Worm (Caenorhabditis elegans): ENCODE measurements around the gene helq-1.

Gene helq-1

ce11 chrIII:535266-536107 lies 51.4 kb downstream of the helq-1 start (continued):
- no peak for TF ChIP-seq T20F7.1 (GFP tag; optimal IDR thresholded peaks at IDR 0.05)
- peak; percentile 74 for TF ChIP-seq lim-7 (GFP tag; IDR thresholded peaks at IDR 0.05)
- no peak for TF ChIP-seq ceh-44 (GFP tag; IDR thresholded peaks at IDR 0.05)
- no peak for TF ChIP-seq dpl-1 (GFP tag; optimal IDR thresholded peaks at IDR 0.05)
- peak; percentile 13 for TF ChIP-seq hlh-30 (tag; optimal IDR thresholded peaks at IDR 0.05; ENCODE audit: insufficient read depth)
- TF ChIP-seq dmd-6 (GFP tag; IDR thresholded peaks at IDR 0.05) = peak; percentile 84
- TF ChIP-seq dmd-9 (GFP tag; IDR thresholded peaks at IDR 0.05) = peak; percentile 54; the same call in 1 of the 2 replicates
- TF ChIP-seq ztf-11 (tag; optimal IDR thresholded peaks at IDR 0.05) = no peak
- TF ChIP-seq sdz-12 (GFP tag; optimal IDR thresholded peaks at IDR 0.05) = no peak
- no peak for TF ChIP-seq ceh-62 (tag; optimal IDR thresholded peaks at IDR 0.05)
- TF ChIP-seq saeg-2 (GFP tag; IDR thresholded peaks at IDR 0.05) = 0 out of 2 replicates have a peak, but pooled peaks have one; percentile 42
- no peak for TF ChIP-seq Y5F2A.4 (GFP tag; optimal IDR thresholded peaks at IDR 0.05)
- TF ChIP-seq fos-1 (tag; optimal IDR thresholded peaks at IDR 0.05) = no peak
- no peak for TF ChIP-seq zip-11 (GFP tag; IDR thresholded peaks at IDR 0.05)
- TF ChIP-seq arid-1 (GFP tag; conservative IDR thresholded peaks at IDR 0.05) = peak; percentile 55; the same call in 1 of the 2 replicates
- TF ChIP-seq R02D3.7 (tag; optimal IDR thresholded peaks at IDR 0.05) = no peak
- TF ChIP-seq mdl-1 (tag; optimal IDR thresholded peaks at IDR 0.05) = no peak
- TF ChIP-seq nhr-102 (tag; optimal IDR thresholded peaks at IDR 0.05) = peak; percentile 51
- TF ChIP-seq skn-1 (tag; optimal IDR thresholded peaks at IDR 0.05) = no peak
- TF ChIP-seq lir-3 (tag; optimal IDR thresholded peaks at IDR 0.05) = peak; percentile 56
- no peak for TF ChIP-seq set-16 (GFP tag; IDR thresholded peaks at IDR 0.05)
- TF ChIP-seq mes-2 (tag; optimal IDR thresholded peaks at IDR 0.05; ENCODE audit: poor library complexity, severe bottlenecking) = peak; percentile 55
- no peak for TF ChIP-seq ama-1 (optimal IDR thresholded peaks at IDR 0.05)
- TF ChIP-seq fkh-10 (GFP tag; optimal IDR thresholded peaks at IDR 0.05) = no peak
- TF ChIP-seq daf-16 (GFP tag; optimal IDR thresholded peaks at IDR 0.05) = peak in 1 of 2 experiments; percentile 80
- TF ChIP-seq daf-16 (tag; optimal IDR thresholded peaks at IDR 0.05) = peak; percentile 60
- TF ChIP-seq attf-4 (tag; optimal IDR thresholded peaks at IDR 0.05) = no peak
- no peak for TF ChIP-seq aha-1 (tag)
- 0 out of 2 replicates have a peak, but pooled peaks have one; percentile 54 for TF ChIP-seq madf-9 (GFP tag; conservative IDR thresholded peaks at IDR 0.05)
- no peak for TF ChIP-seq cey-2 (tag; optimal IDR thresholded peaks at IDR 0.05; ENCODE audit: borderline replicate concordance, insufficient read depth)
- peak in 1 of 2 experiments; percentile 49 for TF ChIP-seq lsy-2 (tag; optimal IDR thresholded peaks at IDR 0.05)
- TF ChIP-seq ctbp-1 (GFP tag; IDR thresholded peaks at IDR 0.05) = 0 out of 2 replicates have a peak, but pooled peaks have one; percentile 28
- TF ChIP-seq daf-19 (GFP tag; conservative IDR thresholded peaks at IDR 0.05) = no peak
- TF ChIP-seq pha-4 (GFP tag; IDR thresholded peaks at IDR 0.05) = peak; percentile 71; the same call in 1 of the 2 replicates
- TF ChIP-seq pha-4 (tag; optimal IDR thresholded peaks at IDR 0.05) = no peak
- TF ChIP-seq ZK337.2 (GFP tag; IDR thresholded peaks at IDR 0.05) = no peak
- no peak for TF ChIP-seq nhr-11 (tag; optimal IDR thresholded peaks at IDR 0.05)
- TF ChIP-seq nhr-10 (tag; optimal IDR thresholded peaks at IDR 0.05) = no peak
- TF ChIP-seq F26F4.8 (GFP tag; conservative IDR thresholded peaks at IDR 0.05) = no peak
- no peak for TF ChIP-seq zag-1 (tag; optimal IDR thresholded peaks at IDR 0.05)
- no peak for TF ChIP-seq lin-39 (tag; optimal IDR thresholded peaks at IDR 0.05)
- TF ChIP-seq nhr-111 (GFP tag; optimal IDR thresholded peaks at IDR 0.05) = no peak
- TF ChIP-seq php-3 (GFP tag; IDR thresholded peaks at IDR 0.05) = peak; percentile 88
- no peak for TF ChIP-seq jun-1 (tag; optimal IDR thresholded peaks at IDR 0.05)
- 0 out of 2 replicates have a peak, but pooled peaks have one; percentile 58 for TF ChIP-seq dmd-8 (GFP tag; IDR thresholded peaks at IDR 0.05)
- TF ChIP-seq F44E2.7 (GFP tag; IDR thresholded peaks at IDR 0.05) = no peak
- TF ChIP-seq hif-1 (tag; optimal IDR thresholded peaks at IDR 0.05) = no peak
- TF ChIP-seq gei-8 (GFP tag; optimal IDR thresholded peaks at IDR 0.05) = no peak
- TF ChIP-seq lin-1 (GFP tag; IDR thresholded peaks at IDR 0.05) = 0 out of 2 replicates have a peak, but pooled peaks have one; percentile 19

Measured in whole organism, L4 larva.